Fruit fly (Drosophila melanogaster): Measurements from ENCODE around the gene dpr17.

DNA sequence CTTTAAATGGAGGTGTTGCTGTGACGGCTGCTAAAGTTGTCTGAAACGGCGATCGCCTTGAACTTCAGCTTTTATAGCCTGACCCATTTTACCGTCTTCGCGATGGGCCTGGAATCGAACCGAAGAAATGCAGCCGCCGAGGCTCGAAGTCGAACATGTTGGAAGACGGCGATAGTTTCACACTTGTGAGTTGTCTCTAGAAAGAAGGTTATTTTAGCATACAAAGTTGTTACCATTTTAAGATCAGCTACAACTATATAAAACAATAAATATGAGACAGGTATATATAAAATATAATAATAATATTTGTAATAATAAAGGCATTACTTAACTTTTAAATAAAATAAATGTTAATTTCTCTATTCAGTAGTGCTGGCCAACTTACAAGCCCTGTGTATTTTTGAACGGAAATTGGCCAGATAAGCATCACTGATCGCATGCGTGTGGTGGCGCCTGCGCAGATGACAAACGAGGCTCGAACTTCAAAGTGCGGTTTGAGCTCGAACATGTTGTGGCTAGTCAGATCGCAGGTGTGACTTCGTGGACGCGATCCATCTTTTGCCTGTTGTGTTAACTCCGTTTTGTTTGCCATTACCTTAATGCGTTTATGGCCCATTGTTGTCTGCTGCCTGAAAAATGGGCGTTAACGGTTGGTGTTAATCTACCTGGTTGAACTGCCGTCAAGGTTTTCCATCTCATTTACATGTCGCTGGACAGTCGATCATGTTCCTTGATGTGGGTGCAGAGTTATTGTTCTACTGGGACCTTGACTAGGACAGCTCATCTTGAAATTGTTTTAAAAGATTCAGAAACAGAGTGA, 33.7 kb downstream of the dpr17 start, which contains the start of gene CG4702:
- TF ChIP-seq psq (optimal IDR thresholded peaks at IDR 0.05) (no peak), insv (optimal IDR thresholded peaks at IDR 0.05) (no peak), ttk (optimal IDR thresholded peaks at IDR 0.05) (no peak), Sin3A (optimal IDR thresholded peaks at IDR 0.05) (no peak), Myc (optimal IDR thresholded peaks at IDR 0.05) (no peak)
